Worm (Caenorhabditis elegans): ENCODE data around the gene lsm-3.

Gene lsm-3

ce11 chrIV:13394686-13395085, 7.7 kb downstream of the lsm-3 start:
- TF ChIP-seq somi-1 (GFP tag; optimal IDR thresholded peaks at IDR 0.05) = no peak
- TF ChIP-seq ama-1 (optimal IDR thresholded peaks at IDR 0.05) = peak; percentile 42
- TF ChIP-seq ama-1 (GFP tag; optimal IDR thresholded peaks at IDR 0.05) = no peak

- TF ChIP-seq lin-54 (GFP tag; optimal IDR thresholded peaks at IDR 0.05) = peak; percentile 44
- TF ChIP-seq F10E7.11 (tag; optimal IDR thresholded peaks at IDR 0.05) = no peak
- 0 out of 2 replicates have a peak, but pooled peaks have one; percentile 76 for TF ChIP-seq bed-1 (GFP tag; IDR thresholded peaks at IDR 0.05)
- TF ChIP-seq C06A6.2 (GFP tag; conservative IDR thresholded peaks at IDR 0.05) = peak; percentile 77; the same call in 1 of the 2 replicates
- TF ChIP-seq egrh-3 (GFP tag; IDR thresholded peaks at IDR 0.05) = 0 out of 2 replicates have a peak, but pooled peaks have one; percentile 27
- TF ChIP-seq K11D2.4 (GFP tag; IDR thresholded peaks at IDR 0.05) = peak; percentile 64; the same call in 1 of the 2 replicates
- TF ChIP-seq efl-1 (GFP tag; optimal IDR thresholded peaks at IDR 0.05) = no peak
- TF ChIP-seq F22D6.2 (tag; optimal IDR thresholded peaks at IDR 0.05) = peak; percentile 19
- peak; percentile 97 for TF ChIP-seq zfh-2 (GFP tag; conservative IDR thresholded peaks at IDR 0.05)
- peak; percentile 82 for TF ChIP-seq K12H6.12 (tag; optimal IDR thresholded peaks at IDR 0.05)
- peak; percentile 62 for TF ChIP-seq ztf-22 (GFP tag; optimal IDR thresholded peaks at IDR 0.05)
- TF ChIP-seq ztf-26 (tag; optimal IDR thresholded peaks at IDR 0.05) = peak; percentile 89
- no peak for TF ChIP-seq snpc-4 (GFP tag; optimal IDR thresholded peaks at IDR 0.05)
- peak in 3 of 4 experiments; percentile 30 to 51 (median 42) for TF ChIP-seq snpc-4 (tag; optimal IDR thresholded peaks at IDR 0.05)
- TF ChIP-seq somi-1 (GFP tag; optimal IDR thresholded peaks at IDR 0.05) = peak; percentile 85
- 0 out of 2 replicates have a peak, but pooled peaks have one; percentile 43 for TF ChIP-seq Y56A3A.18 (GFP tag; IDR thresholded peaks at IDR 0.05)
- peak; percentile 62; the same call in 1 of the 2 replicates for TF ChIP-seq dox-1 (GFP tag; IDR thresholded peaks at IDR 0.05)
- TF ChIP-seq lsl-1 (GFP tag; optimal IDR thresholded peaks at IDR 0.05) = no peak
- no peak for TF ChIP-seq F33H1.4 (GFP tag; IDR thresholded peaks at IDR 0.05)
- peak; percentile 57 for TF ChIP-seq tbp1 (GFP tag; optimal IDR thresholded peaks at IDR 0.05)
- peak; percentile 58 for TF ChIP-seq egl-44 (GFP tag; IDR thresholded peaks at IDR 0.05)
- no peak for TF ChIP-seq snpc-3.4 (tag; optimal IDR thresholded peaks at IDR 0.05)
- no peak for TF ChIP-seq cebp-1 (GFP tag; IDR thresholded peaks at IDR 0.05)
- peak; percentile 84 for TF ChIP-seq cebp-1 (tag; optimal IDR thresholded peaks at IDR 0.05)
- TF ChIP-seq fkh-3 (tag; optimal IDR thresholded peaks at IDR 0.05) = no peak
- TF ChIP-seq hmg-1.2 (GFP tag; IDR thresholded peaks at IDR 0.05) = peak; percentile 89
- TF ChIP-seq lag-1 (GFP tag; IDR thresholded peaks at IDR 0.05) = no peak
- TF ChIP-seq madf-10 (tag; optimal IDR thresholded peaks at IDR 0.05) = peak; percentile 33
- TF ChIP-seq attf-6 (GFP tag; IDR thresholded peaks at IDR 0.05) = no peak
- TF ChIP-seq pbrm-1 (GFP tag; IDR thresholded peaks at IDR 0.05) = peak; percentile 49; the same call in 1 of the 2 replicates
- no peak for TF ChIP-seq Y67H2A.10 (GFP tag; conservative IDR thresholded peaks at IDR 0.05)
- peak; percentile 88 for TF ChIP-seq chd-7 (tag; optimal IDR thresholded peaks at IDR 0.05)
- 0 out of 2 replicates have a peak, but pooled peaks have one; percentile 6 for TF ChIP-seq cebp-2 (GFP tag; IDR thresholded peaks at IDR 0.05)
- TF ChIP-seq let-607 (tag; optimal IDR thresholded peaks at IDR 0.05) = peak in 1 of 2 experiments; percentile 49
- TF ChIP-seq C17E4.6 (GFP tag; IDR thresholded peaks at IDR 0.05) = peak; percentile 65; the same call in 1 of the 2 replicates
- peak; percentile 58 for TF ChIP-seq ztf-18 (tag; optimal IDR thresholded peaks at IDR 0.05)
- peak; percentile 82 for TF ChIP-seq atf-7 (tag; optimal IDR thresholded peaks at IDR 0.05)
- TF ChIP-seq madf-3 (GFP tag; IDR thresholded peaks at IDR 0.05) = 0 out of 2 replicates have a peak, but pooled peaks have one; percentile 30
- peak; percentile 39 for TF ChIP-seq ztf-3 (GFP tag; optimal IDR thresholded peaks at IDR 0.05)
- 0 out of 2 replicates have a peak, but pooled peaks have one; percentile 43 for TF ChIP-seq lin-26 (GFP tag; IDR thresholded peaks at IDR 0.05)
- TF ChIP-seq aptf-2 (GFP tag; conservative IDR thresholded peaks at IDR 0.05) = no peak
- peak; percentile 75 for TF ChIP-seq B0336.3 (GFP tag; IDR thresholded peaks at IDR 0.05)
- TF ChIP-seq ceh-27 (GFP tag; optimal IDR thresholded peaks at IDR 0.05) = peak; percentile 84
- no peak for TF ChIP-seq ekl-4 (GFP tag; IDR thresholded peaks at IDR 0.05)
- TF ChIP-seq hrde-1 (tag; optimal IDR thresholded peaks at IDR 0.05; ENCODE audit: borderline replicate concordance) = no peak
Observed at ce11 chrIV:13395255-13395654, 8.3 kb downstream of the lsm-3 start.
